Fruit fly (Drosophila melanogaster) whole organism, embryonic: Measurements from ENCODE around the gene foi.

Experiments used
- ATbp ChIP-seq: fragments of 200-800 bp; sonication (Bioruptor generic); optimal IDR thresholded peaks from 2 replicates; lab custom pipeline; 2017; ENCODE audit warnings: missing biosample characterization, mild to moderate bottlenecking, missing genetic modification characterization, missing genetic modification reagents
- Awh ChIP-seq: fragments of 200-800 bp; sonication (Bioruptor generic); IDR thresholded peaks from 2 replicates; pipeline ENCODE4, ENCODE4 v1.3.6; 2022; ENCODE audit warnings: missing biosample characterization, missing genetic modification characterization
- B-H1 ChIP-seq: fragments of 200-800 bp; sonication (Bioruptor generic); IDR thresholded peaks from 3 replicates; pipeline ENCODE4 v1.3.6; 2022; ENCODE audit warnings: missing biosample characterization, missing genetic modification characterization
- BtbVII ChIP-seq: fragments of 200-800 bp; sonication (Bioruptor generic); optimal IDR thresholded peaks from 3 replicates; lab custom pipeline; 2017; ENCODE audit warnings: missing biosample characterization, mild to moderate bottlenecking, missing genetic modification characterization
- CG11723 ChIP-seq: fragments of 200-800 bp; sonication (Bioruptor generic); optimal IDR thresholded peaks from 2 replicates; lab custom pipeline; 2017; ENCODE audit warnings: missing biosample characterization, mild to moderate bottlenecking, missing genetic modification characterization
- CG12236 ChIP-seq: fragments of 200-800 bp; sonication (Bioruptor generic); optimal IDR thresholded peaks from 2 replicates; lab custom pipeline; 2016; ENCODE audit warnings: missing biosample characterization, missing genetic modification characterization
- CG15269 ChIP-seq: fragments of 200-800 bp; sonication (Bioruptor generic); optimal IDR thresholded peaks from 2 replicates; lab custom pipeline; 2018; ENCODE audit warnings: missing biosample characterization, mild to moderate bottlenecking, missing genetic modification characterization, moderate library complexity
- CG2116 ChIP-seq: fragments of 200-800 bp; sonication (Bioruptor generic); optimal IDR thresholded peaks from 3 replicates; lab custom pipeline; 2018; ENCODE audit warnings: missing biosample characterization, mild to moderate bottlenecking, missing genetic modification characterization
- CG32767 ChIP-seq: fragments of 200-800 bp; sonication (Bioruptor generic); IDR thresholded peaks from 2 replicates; pipeline ENCODE4 v1.3.6; 2022; ENCODE audit warnings: missing biosample characterization, missing genetic modification characterization
- CG34376 ChIP-seq: fragments of 200-800 bp; sonication (Bioruptor generic); optimal IDR thresholded peaks from 2 replicates; lab custom pipeline; 2018; ENCODE audit warnings: missing biosample characterization, mild to moderate bottlenecking, missing genetic modification characterization
- CG3726 ChIP-seq: fragments of 200-800 bp; sonication (Bioruptor generic); IDR thresholded peaks from 3 replicates; pipeline ENCODE4, ENCODE4 v1.3.6; 2022; ENCODE audit warnings: missing biosample characterization, missing genetic modification characterization
- CG4730 ChIP-seq: fragments of 200-800 bp; sonication (Bioruptor generic); IDR thresholded peaks from 2 replicates; pipeline ENCODE4 v1.3.6; 2022; ENCODE audit warnings: missing biosample characterization, missing genetic modification characterization
- CoRest ChIP-seq: fragments of 200-800 bp; sonication (Bioruptor generic); optimal IDR thresholded peaks from 3 replicates; lab custom pipeline; 2018; ENCODE audit warnings: missing biosample characterization, mild to moderate bottlenecking, missing genetic modification characterization, moderate library complexity
- Dad ChIP-seq: fragments of 200-800 bp; sonication (Bioruptor generic); optimal IDR thresholded peaks from 3 replicates; lab custom pipeline; 2016; ENCODE audit warnings: missing biosample characterization, missing genetic modification characterization
- Dip3 ChIP-seq: fragments of 200-800 bp; sonication (Bioruptor generic); optimal IDR thresholded peaks from 3 replicates; lab custom pipeline; 2016; ENCODE audit warnings: missing biosample characterization, missing genetic modification characterization
- Doc2 ChIP-seq: fragments of 200-800 bp; sonication (Bioruptor generic); IDR thresholded peaks from 2 replicates; pipeline ENCODE4 v1.3.6; 2022; ENCODE audit warnings: missing biosample characterization, missing genetic modification characterization
- E2f2 ChIP-seq: fragments of 200-800 bp; sonication (Bioruptor generic); IDR thresholded peaks from 2 replicates; pipeline ENCODE4 v1.3.6; 2022; ENCODE audit warnings: missing biosample characterization, missing genetic modification characterization
- Elba2 ChIP-seq: fragments of 200-800 bp; sonication (Bioruptor generic); optimal IDR thresholded peaks from 3 replicates; lab custom pipeline; 2016; ENCODE audit warnings: missing biosample characterization, missing genetic modification characterization
- Hand ChIP-seq: fragments of 200-800 bp; sonication (Bioruptor generic); optimal IDR thresholded peaks from 2 replicates; lab custom pipeline; 2017; ENCODE audit warnings: mild to moderate bottlenecking, missing biosample characterization, missing genetic modification reagents, missing genetic modification characterization
- HmgD ChIP-seq: fragments of 200-800 bp; sonication (Bioruptor generic); optimal IDR thresholded peaks from 3 replicates; lab custom pipeline; 2016; ENCODE audit warnings: missing biosample characterization, missing genetic modification characterization
- HmgZ ChIP-seq: fragments of 200-800 bp; sonication (Bioruptor generic); optimal IDR thresholded peaks from 2 replicates; lab custom pipeline; 2018; ENCODE audit warnings: missing biosample characterization, mild to moderate bottlenecking, missing genetic modification characterization
- Mes4 ChIP-seq: fragments of 200-800 bp; sonication (Bioruptor generic); optimal IDR thresholded peaks from 2 replicates; lab custom pipeline; 2016; ENCODE audit warnings: missing biosample characterization, missing genetic modification characterization
- Myb ChIP-seq: fragments of 200-800 bp; sonication (Bioruptor generic); optimal IDR thresholded peaks from 2 replicates; lab custom pipeline; 2016; ENCODE audit warnings: missing biosample characterization, missing genetic modification characterization
- Ptx1 ChIP-seq: fragments of 200-800 bp; sonication (Bioruptor generic); IDR thresholded peaks from 2 replicates; pipeline ENCODE4 v1.3.6; 2022; ENCODE audit warnings: missing biosample characterization, missing genetic modification characterization
- Scr ChIP-seq: fragments of 200-800 bp; sonication (Bioruptor generic); IDR thresholded peaks from 2 replicates; pipeline ENCODE4 v1.3.6; 2022; ENCODE audit warnings: missing biosample characterization, missing genetic modification characterization; ENCODE audit not compliant: partially characterized antibody
- Stat92E ChIP-seq, 3 experiments: fragments of >200 bp in 2 of 3; fragments of 200-800 bp in 1 of 3; sonication (Bioruptor generic) in 1 of 3; optimal IDR thresholded peaks; 2 replicates each; lab custom pipeline; 2017 to 2019; ENCODE audit warnings: missing biosample characterization in 3 of 3, missing genetic modification characterization in 3 of 3, mild to moderate bottlenecking in 1 of 3, moderate library complexity in 1 of 3
- TFAM ChIP-seq: fragments of 200-800 bp; sonication (Bioruptor generic); optimal IDR thresholded peaks from 2 replicates; lab custom pipeline; 2017; ENCODE audit warnings: missing biosample characterization, missing genetic modification characterization, inconsistent platforms
- Tbp ChIP-seq: fragments of >200 bp; optimal IDR thresholded peaks from 2 replicates; lab custom pipeline; 2018; ENCODE audit warnings: missing biosample characterization, missing genetic modification characterization
- al ChIP-seq: fragments of 200-800 bp; sonication (Bioruptor generic); IDR thresholded peaks from 2 replicates; pipeline ENCODE4 v1.3.6; 2022; ENCODE audit warnings: missing biosample characterization, missing genetic modification characterization
- ase ChIP-seq: fragments of 200-800 bp; sonication (Bioruptor generic); IDR thresholded peaks from 3 replicates; pipeline ENCODE4 v1.3.6; 2022; ENCODE audit warnings: missing biosample characterization, missing genetic modification characterization
- bbx ChIP-seq: fragments of 200-800 bp; sonication (Bioruptor generic); IDR thresholded peaks from 2 replicates; pipeline ENCODE4 v1.3.6; 2022; ENCODE audit warnings: missing biosample characterization, missing genetic modification characterization; ENCODE audit not compliant: partially characterized antibody
- bowl ChIP-seq: fragments of 200-800 bp; sonication (Bioruptor generic); IDR thresholded peaks from 2 replicates; pipeline ENCODE4 v1.3.6; 2022; ENCODE audit warnings: missing biosample characterization, missing genetic modification characterization
- chm ChIP-seq: fragments of 200-800 bp; sonication (Bioruptor generic); IDR thresholded peaks from 2 replicates; pipeline ENCODE4 v1.3.6; 2022; ENCODE audit warnings: missing biosample characterization, missing genetic modification characterization
- chn ChIP-seq: fragments of 200-800 bp; sonication (Bioruptor generic); optimal IDR thresholded peaks from 2 replicates; lab custom pipeline; 2016; ENCODE audit warnings: missing biosample characterization, missing genetic modification characterization
- dati ChIP-seq: fragments of 200-800 bp; sonication (Bioruptor generic); IDR thresholded peaks from 2 replicates; pipeline ENCODE4 v1.3.6; 2022; ENCODE audit warnings: missing biosample characterization, missing genetic modification characterization
- dm ChIP-seq: fragments of 200-800 bp; sonication (Bioruptor generic); optimal IDR thresholded peaks from 3 replicates; lab custom pipeline; 2016; ENCODE audit warnings: missing biosample characterization, missing genetic modification characterization
- en ChIP-seq: fragments of 200-800 bp; sonication (Bioruptor generic); optimal IDR thresholded peaks from 2 replicates; lab custom pipeline; 2016; ENCODE audit warnings: missing biosample characterization, missing genetic modification characterization
- exex ChIP-seq: fragments of 200-800 bp; sonication (Bioruptor generic); optimal IDR thresholded peaks from 4 replicates; lab custom pipeline; 2018; ENCODE audit warnings: missing biosample characterization, mild to moderate bottlenecking, missing genetic modification characterization, moderate library complexity
- fd64A ChIP-seq: fragments of 200-800 bp; sonication (Bioruptor generic); optimal IDR thresholded peaks from 3 replicates; lab custom pipeline; 2018; ENCODE audit warnings: missing biosample characterization, mild to moderate bottlenecking, missing genetic modification characterization
- gsb-n ChIP-seq: fragments of 200-800 bp; sonication (Bioruptor generic); optimal IDR thresholded peaks from 3 replicates; lab custom pipeline; 2018; ENCODE audit warnings: missing biosample characterization, mild to moderate bottlenecking, missing genetic modification characterization
- ham ChIP-seq: fragments of 200-800 bp; sonication (Bioruptor generic); IDR thresholded peaks from 2 replicates; pipeline ENCODE4 v1.3.6; 2022; ENCODE audit warnings: missing biosample characterization, missing genetic modification characterization
- lola ChIP-seq, 3 experiments: fragments of >200 bp in 2 of 3; fragments of 200-800 bp in 1 of 3; sonication (Bioruptor generic) in 1 of 3; optimal IDR thresholded peaks; 2 replicates each; lab custom pipeline; 2017 to 2019; ENCODE audit warnings: missing biosample characterization in 3 of 3, missing genetic modification characterization in 3 of 3, mild to moderate bottlenecking in 1 of 3, moderate library complexity in 1 of 3
- mld ChIP-seq: fragments of 200-800 bp; sonication (Bioruptor generic); IDR thresholded peaks from 3 replicates; pipeline ENCODE4 v1.3.6; 2022; ENCODE audit warnings: missing biosample characterization, missing genetic modification characterization; ENCODE audit not compliant: partially characterized antibody
- nom ChIP-seq: fragments of 200-800 bp; sonication (Bioruptor generic); optimal IDR thresholded peaks from 2 replicates; lab custom pipeline; 2017; ENCODE audit warnings: missing biosample characterization, missing genetic modification characterization, mild to moderate bottlenecking, moderate library complexity, missing genetic modification reagents
- p53 ChIP-seq: fragments of 200-800 bp; sonication (Bioruptor generic); optimal IDR thresholded peaks from 2 replicates; lab custom pipeline; 2016; ENCODE audit warnings: missing biosample characterization, missing genetic modification characterization
- pan ChIP-seq, 4 experiments: fragments of >200 bp in 3 of 4; fragments of 200-800 bp in 1 of 4; sonication (Bioruptor generic) in 1 of 4; optimal IDR thresholded peaks in 3 of 4; IDR thresholded peaks in 1 of 4; 2 replicates each; pipeline versions ENCODE4 v1.3.6 to Lab custom; 2017 to 2022; ENCODE audit warnings: missing biosample characterization in 2 of 4, missing genetic modification characterization in 2 of 4, mixed read lengths in 1 of 4
- run ChIP-seq: fragments of 200-800 bp; sonication (Bioruptor generic); optimal IDR thresholded peaks from 3 replicates; lab custom pipeline; 2018; ENCODE audit warnings: missing biosample characterization, mild to moderate bottlenecking, missing genetic modification characterization
- schlank ChIP-seq: fragments of 200-800 bp; sonication (Bioruptor generic); optimal IDR thresholded peaks from 2 replicates; lab custom pipeline; 2018; ENCODE audit warnings: missing biosample characterization, mild to moderate bottlenecking, missing genetic modification characterization
- ttk ChIP-seq: fragments of 200-800 bp; sonication (Bioruptor generic); IDR thresholded peaks from 2 replicates; pipeline ENCODE4 v2.1.2; 2022; ENCODE audit warnings: missing biosample characterization, missing genetic modification characterization
- vvl ChIP-seq: fragments of 200-800 bp; sonication (Bioruptor generic); IDR thresholded peaks from 2 replicates; pipeline ENCODE4 v1.3.6; 2022; ENCODE audit warnings: missing biosample characterization, missing genetic modification characterization

foi gene

DNA sequence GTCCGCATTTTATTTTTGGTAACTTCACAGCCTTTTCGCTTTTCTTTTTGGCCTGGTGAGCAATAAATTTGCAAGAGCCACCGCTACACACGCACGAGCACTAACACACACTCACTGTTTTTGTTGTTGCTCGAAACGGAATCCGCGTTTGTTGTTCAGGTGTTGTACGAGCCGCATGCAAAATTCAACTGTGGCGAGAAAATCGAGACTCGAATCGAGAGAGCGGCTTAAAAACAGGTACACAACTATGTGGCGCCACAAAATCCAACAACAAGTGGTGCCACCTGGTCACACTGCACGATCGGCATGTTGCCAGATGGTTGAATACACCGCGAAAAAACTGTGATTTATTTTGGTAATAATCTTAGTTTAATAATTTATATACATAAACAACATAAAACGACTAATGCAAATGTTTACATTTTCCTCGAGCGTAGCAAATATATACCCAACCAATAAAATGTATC, 18.0 kb upstream of the foi start, which contains the start of gene CG43163 (continued):
- TF ChIP-seq Dad (GFP tag; lab: Kevin White, UChicago) (no peak), Scr (no peak), vvl (peak; percentile 88), ase (GFP tag; lab: Robert Waterston, UW) (peak; percentile 57; the same call in 2 of the 3 replicates), Ptx1 (GFP tag; lab: Robert Waterston, UW) (peak; percentile 55), fd64A (GFP tag; lab: Kevin White, UChicago) (no peak), Mes4 (GFP tag; lab: Kevin White, UChicago) (peak; percentile 25), Myb (GFP tag; lab: Kevin White, UChicago) (peak; percentile 7), schlank (tag; lab: Kevin White, UChicago) (no peak), HmgD (GFP tag; lab: Kevin White, UChicago) (no peak), chn (peak; percentile 61), dm (peak; percentile 54), CG3726 (GFP tag; lab: Robert Waterston, UW) (0 out of 3 replicates have a peak, but pooled peaks have one; percentile 52), bbx (no peak), ttk (GFP tag; lab: Robert Waterston, UW) (no peak), bowl (GFP tag; lab: Robert Waterston, UW) (no peak), Dip3 (GFP tag; lab: Kevin White, UChicago) (peak; percentile 24), CG2116 (GFP tag; lab: Kevin White, UChicago) (peak; percentile 54), lola (GFP tag; optimal IDR thresholded peaks at IDR 0.05; lab: Kevin White, UChicago) (peak in 1 of 3 experiments; percentile 56), ham (GFP tag; lab: Robert Waterston, UW) (no peak), BtbVII (GFP tag; lab: Kevin White, UChicago) (no peak), CG15269 (peak; percentile 67), mld (GFP tag; lab: Robert Waterston, UW) (no peak), ATbp (GFP tag; lab: Kevin White, UChicago) (peak; percentile 34), dati (GFP tag; lab: Robert Waterston, UW) (no peak), CG11723 (GFP tag; lab: Kevin White, UChicago) (no peak), p53 (GFP tag; lab: Kevin White, UChicago) (no peak), gsb-n (tag; lab: Kevin White, UChicago) (peak; percentile 68), CoRest (peak; percentile 70), Tbp (GFP tag; lab: Kevin White, UChicago) (no peak), CG12236 (no peak), Stat92E (GFP tag; optimal IDR thresholded peaks at IDR 0.05; lab: Kevin White, UChicago) (peak in 1 of 3 experiments; percentile 8), CG4730 (GFP tag; lab: Robert Waterston, UW) (no peak), Hand (GFP tag; lab: Kevin White, UChicago) (no peak), TFAM (no peak), B-H1 (peak; percentile 28; the same call in 1 of the 3 replicates), E2f2 (peak; percentile 72), Awh (GFP tag; lab: Robert Waterston, UW) (peak; percentile 58), HmgZ (tag; lab: Kevin White, UChicago) (peak; percentile 67), exex (peak; percentile 7), CG32767 (GFP tag; lab: Robert Waterston, UW) (peak; percentile 89), al (GFP tag; lab: Robert Waterston, UW) (peak; percentile 51; the same call in 1 of the 2 replicates), pan (optimal IDR thresholded peaks at IDR 0.05; lab: Kevin White, UChicago) (no peak), pan (GFP tag; optimal IDR thresholded peaks at IDR 0.05 in 1 of 2, IDR thresholded peaks at IDR 0.05 in 1 of 2) (peak in 1 of 2 experiments; percentile 71), run (tag; lab: Kevin White, UChicago) (peak; percentile 47), en (no peak), CG34376 (GFP tag; lab: Kevin White, UChicago) (peak; percentile 7), Doc2 (GFP tag; lab: Robert Waterston, UW) (no peak), Elba2 (GFP tag; lab: Kevin White, UChicago) (no peak), nom (peak; percentile 49), chm (GFP tag; lab: Robert Waterston, UW) (peak; percentile 83)
